Fruit fly (Drosophila melanogaster): ENCODE data around the gene CG5850.

CG5850 gene

DNA sequence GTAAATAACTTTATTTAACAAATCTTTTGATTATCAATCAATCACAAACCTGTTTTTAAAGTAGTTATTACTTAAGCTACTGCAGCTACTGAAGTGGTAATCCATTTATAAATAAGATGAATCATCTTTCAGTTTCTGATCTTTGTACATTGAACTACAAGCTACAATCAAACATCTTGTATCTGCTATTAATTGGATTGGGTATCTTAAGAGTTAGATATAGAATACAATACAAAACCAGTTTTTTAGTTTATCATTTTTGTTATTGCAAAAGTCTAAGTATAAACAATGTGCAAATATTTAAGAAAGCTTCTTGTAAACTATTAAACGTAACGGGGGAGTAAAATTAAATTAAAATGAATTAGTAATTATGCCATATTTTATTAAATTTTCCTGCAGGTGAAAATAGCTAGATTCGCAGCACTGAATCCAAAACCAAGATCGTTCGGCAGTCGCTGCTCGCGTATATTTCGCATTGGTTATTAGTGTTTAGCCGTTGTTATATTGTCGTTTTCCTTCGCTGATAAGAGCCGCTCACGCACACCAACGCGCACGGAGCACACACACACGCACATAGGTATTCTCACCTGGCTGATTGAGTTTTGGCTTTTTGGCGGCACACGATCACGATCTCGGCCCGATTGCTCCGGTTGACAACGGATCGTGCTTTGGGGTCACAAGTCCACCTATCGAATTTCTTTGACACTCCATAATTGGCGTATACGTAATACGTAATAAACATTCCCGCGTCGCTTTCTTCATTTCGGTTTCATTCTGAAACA, 15.8 kb downstream of the CG5850 start:
- TF ChIP-seq gl (tag; optimal IDR thresholded peaks at IDR 0.05) (no peak), CG17806 (tag; optimal IDR thresholded peaks at IDR 0.05) (no peak), Pif1B (GFP tag; optimal IDR thresholded peaks at IDR 0.05) (no peak), CG12605 (GFP tag; IDR thresholded peaks at IDR 0.05) (no peak), CG34367 (tag; optimal IDR thresholded peaks at IDR 0.05) (no peak), Snoo (tag; optimal IDR thresholded peaks at IDR 0.05) (no peak), EcR (GFP tag; optimal IDR thresholded peaks at IDR 0.05) (peak; percentile 73), CG9948 (tag; optimal IDR thresholded peaks at IDR 0.05) (no peak), CG13204 (GFP tag; optimal IDR thresholded peaks at IDR 0.05) (peak; percentile 78), Ets98B (GFP tag; IDR thresholded peaks at IDR 0.05) (no peak), CG8301 (tag; optimal IDR thresholded peaks at IDR 0.05) (no peak), rn (GFP tag; IDR thresholded peaks at IDR 0.05) (no peak), fd96Ca (GFP tag; IDR thresholded peaks at IDR 0.05) (no peak), CG32121 (GFP tag; IDR thresholded peaks at IDR 0.05) (no peak), Pif1A (GFP tag; optimal IDR thresholded peaks at IDR 0.05) (no peak), CG14655 (GFP tag; optimal IDR thresholded peaks at IDR 0.05) (peak; percentile 54), CG10348 (GFP tag; IDR thresholded peaks at IDR 0.05) (no peak), CG15710 (tag; optimal IDR thresholded peaks at IDR 0.05) (peak; percentile 32), CG4496 (GFP tag; IDR thresholded peaks at IDR 0.05) (0 out of 3 replicates have a peak, but pooled peaks have one; percentile 32), D1 (tag; optimal IDR thresholded peaks at IDR 0.05) (no peak), CG8159 (tag; optimal IDR thresholded peaks at IDR 0.05) (peak; percentile 26)

DNA sequence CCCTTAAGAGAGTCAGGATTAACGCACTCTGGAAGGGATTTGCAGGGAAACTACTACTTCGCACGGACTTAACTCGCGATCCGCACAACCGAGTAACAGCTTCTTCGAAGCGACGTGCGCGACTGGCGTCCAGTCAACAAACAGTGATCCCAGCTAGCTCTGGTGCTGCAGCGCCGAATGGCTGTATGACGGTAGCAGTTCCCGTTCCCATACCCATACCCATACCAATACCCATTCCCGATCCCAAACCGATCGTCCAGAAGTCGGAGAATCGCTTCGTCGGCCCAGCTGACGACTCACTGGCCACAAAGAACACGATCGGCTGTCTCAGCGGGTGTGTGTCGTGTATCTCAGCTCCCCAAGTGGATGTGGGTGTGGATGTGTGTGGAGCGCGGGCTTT, 16.5 kb downstream of the CG5850 start, which contains the start of gene CG5853:
CG5853 (minus strand) TSS at position 384 of the 400 bp plus-strand sequence.
- peak; percentile 67 for TF ChIP-seq Ets98B (GFP tag; IDR thresholded peaks at IDR 0.05)
- TF ChIP-seq Pif1B (GFP tag; optimal IDR thresholded peaks at IDR 0.05) = peak; percentile 45
- TF ChIP-seq CG13204 (GFP tag; optimal IDR thresholded peaks at IDR 0.05) = peak; percentile 95
- no peak for TF ChIP-seq Snoo (tag; optimal IDR thresholded peaks at IDR 0.05)
- TF ChIP-seq CG4496 (GFP tag; IDR thresholded peaks at IDR 0.05) = peak; percentile 69; the same call in 2 of the 3 replicates
- 0 out of 2 replicates have a peak, but pooled peaks have one; percentile 22 for TF ChIP-seq CG12605 (GFP tag; IDR thresholded peaks at IDR 0.05)
- TF ChIP-seq CG9948 (tag; optimal IDR thresholded peaks at IDR 0.05) = no peak
- 0 out of 2 replicates have a peak, but pooled peaks have one; percentile 44 for TF ChIP-seq CG32121 (GFP tag; IDR thresholded peaks at IDR 0.05)
- TF ChIP-seq Pif1A (GFP tag; optimal IDR thresholded peaks at IDR 0.05) = peak; percentile 51
- peak; percentile 68 for TF ChIP-seq EcR (GFP tag; optimal IDR thresholded peaks at IDR 0.05)
- peak; percentile 70 for TF ChIP-seq fd96Ca (GFP tag; IDR thresholded peaks at IDR 0.05)

DNA sequence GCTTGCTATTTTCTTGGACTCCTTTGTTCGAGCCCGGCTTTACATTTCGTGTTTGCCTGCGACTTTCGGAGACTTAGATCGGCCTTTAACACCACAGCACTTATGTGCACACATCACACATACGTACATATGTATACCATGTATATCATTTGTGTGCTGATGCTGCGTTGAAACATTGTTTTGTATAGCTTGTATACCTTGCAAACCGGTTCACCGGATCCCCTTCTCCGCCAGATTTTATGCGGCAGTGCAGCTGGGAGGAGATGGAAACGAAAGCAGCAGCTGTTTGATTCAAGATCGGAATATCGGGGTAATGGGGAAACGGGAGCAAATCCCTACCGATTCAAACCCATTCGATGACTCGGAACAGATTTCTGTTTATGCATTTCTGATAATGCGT, 17.7 kb downstream of the CG5850 start:
- TF ChIP-seq CG4496 (GFP tag; IDR thresholded peaks at IDR 0.05) = 0 out of 3 replicates have a peak, but pooled peaks have one; percentile 25
- TF ChIP-seq CG8301 (tag; optimal IDR thresholded peaks at IDR 0.05) = no peak

DNA sequence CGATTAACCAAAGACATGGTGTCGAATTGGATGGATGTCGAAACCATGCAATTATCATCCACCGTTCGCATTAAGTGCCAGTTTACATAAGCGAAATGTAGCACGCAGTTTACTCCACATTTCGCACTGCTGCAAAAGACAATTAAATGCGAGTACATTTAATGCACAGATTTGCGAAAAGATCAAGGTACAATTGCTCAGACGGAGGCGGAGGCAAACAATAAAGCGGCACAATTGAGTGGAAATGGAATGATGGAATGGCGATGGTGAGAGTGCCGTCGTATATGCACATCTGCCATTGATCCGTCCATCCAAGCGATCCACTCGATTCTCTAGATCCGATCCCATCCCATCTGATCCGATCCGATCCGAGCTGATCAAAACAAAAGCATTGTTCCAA, 18.7 kb downstream of the CG5850 start:
- TF ChIP-seq CG34367 (tag; optimal IDR thresholded peaks at IDR 0.05) = no peak
- peak; percentile 71 for TF ChIP-seq gl (tag; optimal IDR thresholded peaks at IDR 0.05)
- no peak for TF ChIP-seq CG13204 (GFP tag; optimal IDR thresholded peaks at IDR 0.05)
- TF ChIP-seq Ets98B (GFP tag; IDR thresholded peaks at IDR 0.05) = no peak
- no peak for TF ChIP-seq CG8159 (tag; optimal IDR thresholded peaks at IDR 0.05)
- TF ChIP-seq CG8301 (tag; optimal IDR thresholded peaks at IDR 0.05) = no peak
- no peak for TF ChIP-seq CG17806 (tag; optimal IDR thresholded peaks at IDR 0.05)
- peak; percentile 11 for TF ChIP-seq Pif1B (GFP tag; optimal IDR thresholded peaks at IDR 0.05)
- peak; percentile 21; the same call in 1 of the 2 replicates for TF ChIP-seq CG32121 (GFP tag; IDR thresholded peaks at IDR 0.05)
- no peak for TF ChIP-seq rn (GFP tag; IDR thresholded peaks at IDR 0.05)
- TF ChIP-seq CG14655 (GFP tag; optimal IDR thresholded peaks at IDR 0.05) = no peak
- no peak for TF ChIP-seq CG15710 (tag; optimal IDR thresholded peaks at IDR 0.05)
- TF ChIP-seq CG4496 (GFP tag; IDR thresholded peaks at IDR 0.05) = 0 out of 3 replicates have a peak, but pooled peaks have one; percentile 12
- no peak for TF ChIP-seq fd96Ca (GFP tag; IDR thresholded peaks at IDR 0.05)
- TF ChIP-seq Pif1A (GFP tag; optimal IDR thresholded peaks at IDR 0.05) = no peak

DNA sequence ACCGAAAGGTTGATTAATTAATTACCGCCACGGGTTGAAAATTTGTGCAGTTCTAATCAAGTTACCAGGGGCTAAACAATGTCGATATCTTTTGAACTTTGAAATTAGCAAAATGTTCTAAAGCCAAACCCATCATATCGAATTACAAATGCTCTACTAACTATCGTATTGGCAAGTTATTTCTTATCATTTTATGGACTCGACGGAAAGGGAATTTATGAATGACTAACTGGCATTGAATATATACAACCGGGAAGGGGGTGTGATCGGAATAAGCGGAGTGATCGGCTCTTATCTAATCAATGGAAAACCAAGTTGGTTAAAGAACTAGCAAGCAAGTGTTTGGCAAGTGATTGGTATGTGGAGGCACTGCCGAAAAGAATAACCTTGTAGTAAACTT, 20.2 kb downstream of the CG5850 start:
- TF ChIP-seq CG8301 (tag; optimal IDR thresholded peaks at IDR 0.05) (no peak), CG32121 (GFP tag; IDR thresholded peaks at IDR 0.05) (no peak), CG34367 (tag; optimal IDR thresholded peaks at IDR 0.05) (no peak), CG12605 (GFP tag; IDR thresholded peaks at IDR 0.05) (no peak), Snoo (tag; optimal IDR thresholded peaks at IDR 0.05) (no peak)

DNA sequence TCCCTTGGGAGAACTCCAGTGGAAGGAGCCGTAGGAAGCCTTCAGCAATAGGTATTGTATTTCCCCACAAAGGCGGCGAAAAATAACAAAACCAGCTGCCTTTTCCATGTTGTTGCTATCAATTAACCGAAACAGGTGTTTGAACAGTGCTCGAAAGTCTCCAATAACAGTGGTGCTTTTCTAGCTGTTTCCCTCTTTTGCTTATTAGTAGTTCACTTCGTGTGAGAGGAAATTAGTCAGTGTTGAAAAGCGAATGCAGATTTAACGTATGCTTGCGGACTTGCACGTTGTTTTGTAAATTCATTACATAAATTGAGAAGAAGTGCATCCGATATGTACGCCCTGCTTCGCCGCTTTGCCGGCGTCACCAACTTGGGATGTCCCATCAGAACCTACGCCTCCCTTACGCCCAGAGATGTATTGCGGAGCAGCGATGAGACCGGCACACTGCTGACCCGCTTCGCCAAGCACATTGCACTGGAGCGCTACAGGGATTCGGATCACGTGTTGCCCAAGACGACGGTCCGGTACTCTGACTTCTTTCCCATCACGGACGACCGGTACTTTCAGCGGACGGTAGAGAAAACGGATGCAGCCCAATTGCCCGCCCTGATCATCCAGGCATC, 25.0 kb downstream of the CG5850 start, which contains the start of the genes Datp and CG4619:
Datp (minus strand) TSS at position 160 of the 626 bp plus-strand sequence.
CG4619 (plus strand) TSS at position 233 of the 626 bp plus-strand sequence.
- TF ChIP-seq Ets98B (GFP tag; IDR thresholded peaks at IDR 0.05) (peak; percentile 39; the same call in 1 of the 2 replicates), CG32121 (GFP tag; IDR thresholded peaks at IDR 0.05) (no peak), CG34367 (tag; optimal IDR thresholded peaks at IDR 0.05) (peak; percentile 5), CG15710 (tag; optimal IDR thresholded peaks at IDR 0.05) (peak; percentile 4), Snoo (tag; optimal IDR thresholded peaks at IDR 0.05) (peak; percentile 16), CG9948 (tag; optimal IDR thresholded peaks at IDR 0.05) (no peak), fd96Ca (GFP tag; IDR thresholded peaks at IDR 0.05) (peak; percentile 44; the same call in 1 of the 3 replicates), CG4496 (GFP tag; IDR thresholded peaks at IDR 0.05) (0 out of 3 replicates have a peak, but pooled peaks have one; percentile 39)

All from whole organism, pupa.